Worm (Caenorhabditis elegans) whole organism, mixed stage, embryonic: ENCODE measurements around the gene fkh-9.

ENCODE experiments used
- bed-3 ChIP-seq: fragments of 200-800 bp; sonication (Bioruptor generic); optimal IDR thresholded peaks from 3 replicates; lab custom pipeline; 2018; ENCODE audit warnings: mild to moderate bottlenecking, missing genetic modification characterization, moderate library complexity, missing compliant biosample characterization
- blmp-1 ChIP-seq: fragments of 150-350 bp; optimal IDR thresholded peaks from 2 replicates; lab custom pipeline; 2014; ENCODE audit warnings: missing biosample characterization, missing genetic modification characterization
- elt-3 ChIP-seq: fragments of 150-350 bp; optimal IDR thresholded peaks from 2 replicates; lab custom pipeline; 2014; ENCODE audit warnings: missing biosample characterization, missing genetic modification characterization
- flh-1 ChIP-seq: fragments of 200-800 bp; sonication (Bioruptor generic); optimal IDR thresholded peaks from 2 replicates; lab custom pipeline; 2018; ENCODE audit warnings: mild to moderate bottlenecking, missing genetic modification characterization, moderate library complexity, missing compliant biosample characterization
- lin-13 ChIP-seq: fragments of 150-350 bp; optimal IDR thresholded peaks from 2 replicates; lab custom pipeline; 2014; ENCODE audit warnings: missing biosample characterization, missing genetic modification characterization
- lsy-2 ChIP-seq: fragments of 150-350 bp; optimal IDR thresholded peaks from 2 replicates; lab custom pipeline; 2014; ENCODE audit warnings: missing biosample characterization, missing genetic modification characterization
- mep-1 ChIP-seq: fragments of 150-350 bp; optimal IDR thresholded peaks from 2 replicates; lab custom pipeline; 2017; ENCODE audit warnings: missing biosample characterization, missing genetic modification reagents, missing genetic modification characterization, inconsistent platforms
- nhr-12 ChIP-seq: fragments of 150-350 bp; optimal IDR thresholded peaks from 2 replicates; lab custom pipeline; 2014; ENCODE audit warnings: missing biosample characterization, missing genetic modification characterization
- nhr-237 ChIP-seq: fragments of 150-350 bp; optimal IDR thresholded peaks from 2 replicates; lab custom pipeline; 2014; ENCODE audit warnings: missing biosample characterization, missing genetic modification characterization
- nhr-76 ChIP-seq: sonication (generic microtip); optimal IDR thresholded peaks from 2 replicates; lab custom pipeline; 2017; ENCODE audit warnings: missing biosample characterization, missing genetic modification characterization
- snpc-4 ChIP-seq: fragments of 150-350 bp; optimal IDR thresholded peaks from 2 replicates; lab custom pipeline; 2014; ENCODE audit warnings: missing biosample characterization, missing genetic modification characterization
- sptf-1 ChIP-seq: sonication (generic microtip); optimal IDR thresholded peaks from 2 replicates; lab custom pipeline; 2017; ENCODE audit warnings: mild to moderate bottlenecking, missing genetic modification characterization, moderate library complexity, missing compliant biosample characterization
- ztf-11 ChIP-seq: fragments of 150-350 bp; optimal IDR thresholded peaks from 2 replicates; lab custom pipeline; 2014; ENCODE audit warnings: missing biosample characterization, missing genetic modification characterization

- TF ChIP-seq snpc-4 (no peak), ztf-11 (tag; lab: Kevin White, UChicago) (no peak), elt-3 (tag; lab: Kevin White, UChicago) (no peak), sptf-1 (tag; lab: Kevin White, UChicago) (no peak), lsy-2 (tag; lab: Kevin White, UChicago) (no peak), blmp-1 (no peak), mep-1 (tag; lab: Kevin White, UChicago) (no peak), nhr-237 (tag; lab: Kevin White, UChicago) (no peak), flh-1 (GFP tag; lab: Kevin White, UChicago) (no peak), lin-13 (tag; lab: Kevin White, UChicago) (no peak), bed-3 (no peak), nhr-76 (tag; lab: Kevin White, UChicago) (no peak), nhr-12 (tag; lab: Kevin White, UChicago) (no peak)
Observed at ce11 chrX:3793389-3793788, 33.4 kb downstream of the fkh-9 start.
